Fruit fly (Drosophila melanogaster): ENCODE measurements around the gene CG6661.

Gene CG6661

DNA sequence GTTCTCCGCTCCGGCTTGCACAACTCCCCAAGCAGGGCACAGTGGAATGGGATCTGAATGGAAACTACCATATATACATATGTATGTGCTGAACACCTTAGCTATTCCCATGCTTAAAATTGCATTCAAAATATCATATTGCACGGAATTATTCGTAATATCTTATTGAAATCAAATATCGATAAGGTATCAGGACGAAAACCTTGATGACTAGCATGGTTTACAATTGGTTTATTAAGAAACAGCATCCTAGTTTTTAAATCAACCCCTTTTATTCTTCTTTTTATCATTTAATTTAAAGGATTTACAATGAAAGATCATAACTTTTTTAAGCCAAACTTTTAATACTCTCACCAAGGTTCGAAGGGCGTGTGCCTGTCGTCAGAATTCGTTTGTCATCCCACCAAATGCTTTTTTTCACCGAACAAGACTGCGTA lies 20.7 kb downstream of the CG6661 start (continued):
- no peak for TF ChIP-seq tna (GFP tag; IDR thresholded peaks at IDR 0.05; ENCODE audit: partially characterized antibody)
- TF ChIP-seq CG15696 (tag; optimal IDR thresholded peaks at IDR 0.05): no peak
- peak; percentile 25 for TF ChIP-seq Sox100B (GFP tag; optimal IDR thresholded peaks at IDR 0.05)
- TF ChIP-seq fu2 (GFP tag; optimal IDR thresholded peaks at IDR 0.05): no peak
- TF ChIP-seq CG4820 (GFP tag; optimal IDR thresholded peaks at IDR 0.05): peak; percentile 10
- no peak for TF ChIP-seq CG32532 (GFP tag; IDR thresholded peaks at IDR 0.05)
- no peak for TF ChIP-seq sug (tag; optimal IDR thresholded peaks at IDR 0.05)
- TF ChIP-seq mam (GFP tag; optimal IDR thresholded peaks at IDR 0.05): peak; percentile 3

dm6 chr3L:14055815-14056516 lies 21.4 kb downstream of the CG6661 start:
- 0 out of 3 replicates have a peak, but pooled peaks have one; percentile 24 for TF ChIP-seq otp (GFP tag; IDR thresholded peaks at IDR 0.05)
- TF ChIP-seq Fer1 (GFP tag; optimal IDR thresholded peaks at IDR 0.05): no peak
- TF ChIP-seq CG14860 (GFP tag; IDR thresholded peaks at IDR 0.05; ENCODE audit: partially characterized antibody): no peak
- TF ChIP-seq Fer2 (tag; optimal IDR thresholded peaks at IDR 0.05): no peak
- TF ChIP-seq CG8924 (tag; optimal IDR thresholded peaks at IDR 0.05): no peak
- no peak for TF ChIP-seq nom (GFP tag; optimal IDR thresholded peaks at IDR 0.05)
- TF ChIP-seq emc (GFP tag; optimal IDR thresholded peaks at IDR 0.05): no peak
- no peak for TF ChIP-seq HmgD (GFP tag; optimal IDR thresholded peaks at IDR 0.05)
- 0 out of 2 replicates have a peak, but pooled peaks have one; percentile 23 for TF ChIP-seq CG5953 (GFP tag; IDR thresholded peaks at IDR 0.05)
- no peak for TF ChIP-seq CG6689 (GFP tag; IDR thresholded peaks at IDR 0.05)
- no peak for TF ChIP-seq CG10654 (GFP tag; optimal IDR thresholded peaks at IDR 0.05)
- TF ChIP-seq CG18599 (GFP tag; optimal IDR thresholded peaks at IDR 0.05): no peak
- no peak for TF ChIP-seq CG8290 (GFP tag; optimal IDR thresholded peaks at IDR 0.05)
- peak in 1 of 2 experiments; percentile 52 for TF ChIP-seq CG8290 (tag; optimal IDR thresholded peaks at IDR 0.05)
- TF ChIP-seq Trl (optimal IDR thresholded peaks at IDR 0.05): peak in 1 of 2 experiments; percentile 1
- TF ChIP-seq Trl (GFP tag; optimal IDR thresholded peaks at IDR 0.05): no peak
- TF ChIP-seq Med (GFP tag): peak; percentile 30
- peak; percentile 89 for TF ChIP-seq abd-A (tag; optimal IDR thresholded peaks at IDR 0.05)
- TF ChIP-seq CG16779 (GFP tag; IDR thresholded peaks at IDR 0.05): no peak
- no peak for TF ChIP-seq CG13296 (GFP tag; optimal IDR thresholded peaks at IDR 0.05)
- TF ChIP-seq CG12769 (tag; optimal IDR thresholded peaks at IDR 0.05): peak; percentile 69
- no peak for TF ChIP-seq CG8089 (GFP tag; optimal IDR thresholded peaks at IDR 0.05)
- TF ChIP-seq sqz (GFP tag; optimal IDR thresholded peaks at IDR 0.05): no peak
- no peak for TF ChIP-seq NC2β (GFP tag; optimal IDR thresholded peaks at IDR 0.05)
- peak; percentile 70 for TF ChIP-seq CG15479 (GFP tag; optimal IDR thresholded peaks at IDR 0.05)
- TF ChIP-seq slou (GFP tag; optimal IDR thresholded peaks at IDR 0.05): no peak
- peak; percentile 68 for TF ChIP-seq oc (tag; optimal IDR thresholded peaks at IDR 0.05)
- TF ChIP-seq CG13775 (GFP tag; optimal IDR thresholded peaks at IDR 0.05): no peak
- TF ChIP-seq E2f1 (GFP tag; IDR thresholded peaks at IDR 0.05): no peak
- TF ChIP-seq Ets65A (GFP tag): no peak
- no peak for TF ChIP-seq Nf-YB (GFP tag; optimal IDR thresholded peaks at IDR 0.05)
- no peak for TF ChIP-seq CG33557 (GFP tag; optimal IDR thresholded peaks at IDR 0.05)
- no peak for TF ChIP-seq CG17568 (GFP tag; optimal IDR thresholded peaks at IDR 0.05)
- TF ChIP-seq chn (GFP tag; optimal IDR thresholded peaks at IDR 0.05): no peak
- TF ChIP-seq Dll (GFP tag; IDR thresholded peaks at IDR 0.05; ENCODE audit: partially characterized antibody): peak; percentile 19; the same call in 1 of the 4 replicates
- TF ChIP-seq tap (tag; optimal IDR thresholded peaks at IDR 0.05): no peak
- no peak for TF ChIP-seq pb (GFP tag; optimal IDR thresholded peaks at IDR 0.05)
- no peak for TF ChIP-seq NC2α (GFP tag; optimal IDR thresholded peaks at IDR 0.05)
- no peak for TF ChIP-seq unc-4 (GFP tag; IDR thresholded peaks at IDR 0.05; ENCODE audit: partially characterized antibody)
- TF ChIP-seq Xbp1 (GFP tag; optimal IDR thresholded peaks at IDR 0.05): no peak
- TF ChIP-seq CG30431 (GFP tag; optimal IDR thresholded peaks at IDR 0.05): no peak
